Worm (Caenorhabditis elegans) whole organism, early embryonic: ENCODE results near the gene H39E23.2.

Experiments
- B0310.2 ChIP-seq: sonication (generic microtip); optimal IDR thresholded peaks from 2 replicates; lab custom pipeline; 2016; ENCODE audit warnings: mild to moderate bottlenecking, missing genetic modification characterization, missing compliant biosample characterization
- F13C5.2 ChIP-seq: sonication (generic microtip); optimal IDR thresholded peaks from 2 replicates; lab custom pipeline; 2017; ENCODE audit warnings: mild to moderate bottlenecking, missing genetic modification characterization, inconsistent platforms, missing compliant biosample characterization
- aly-1 ChIP-seq: sonication (generic microtip); optimal IDR thresholded peaks from 2 replicates; lab custom pipeline; 2016; ENCODE audit warnings: missing genetic modification characterization, missing compliant biosample characterization
- ama-1 ChIP-seq: fragments of 150-350 bp; optimal IDR thresholded peaks from 2 replicates; lab custom pipeline; 2014
- ceh-13 ChIP-seq: fragments of 200-800 bp; sonication (Bioruptor generic); optimal IDR thresholded peaks from 2 replicates; lab custom pipeline; 2018; ENCODE audit warnings: mild to moderate bottlenecking, missing genetic modification characterization, missing compliant biosample characterization
- ceh-36 ChIP-seq: sonication (generic microtip); optimal IDR thresholded peaks from 2 replicates; lab custom pipeline; 2016; ENCODE audit warnings: missing genetic modification characterization, inconsistent platforms, missing compliant biosample characterization
- ets-7 ChIP-seq: sonication (generic microtip); optimal IDR thresholded peaks from 2 replicates; lab custom pipeline; 2016; ENCODE audit warnings: missing genotype, missing genetic modification characterization, missing compliant biosample characterization
- flt-1 ChIP-seq: fragments of 200-800 bp; sonication (Bioruptor generic); IDR thresholded peaks from 2 replicates; pipeline ENCODE4 v1.3.6; 2022; ENCODE audit warnings: missing genetic modification characterization, missing compliant biosample characterization
- hmbx-1 ChIP-seq: sonication (generic microtip); optimal IDR thresholded peaks from 2 replicates; lab custom pipeline; 2016; ENCODE audit warnings: mild to moderate bottlenecking, missing genetic modification characterization, missing compliant biosample characterization
- hmg-4 ChIP-seq: fragments of 200-800 bp; sonication (Bioruptor generic); optimal IDR thresholded peaks from 2 replicates; lab custom pipeline; 2018; ENCODE audit warnings: mild to moderate bottlenecking, missing genetic modification characterization, missing compliant biosample characterization
- hnd-1 ChIP-seq: sonication (generic microtip); optimal IDR thresholded peaks from 2 replicates; lab custom pipeline; 2016; ENCODE audit warnings: missing genetic modification characterization, missing compliant biosample characterization
- pes-1 ChIP-seq: fragments of 200-800 bp; sonication (Bioruptor generic); IDR thresholded peaks from 2 replicates; pipeline ENCODE4 v1.3.6; 2022; ENCODE audit warnings: missing genetic modification reagents, missing genetic modification characterization, missing compliant biosample characterization
- scrt-1 ChIP-seq: fragments of 200-800 bp; sonication (Bioruptor generic); IDR thresholded peaks from 2 replicates; pipeline ENCODE4 v1.3.6; 2022; ENCODE audit warnings: missing genetic modification characterization, missing compliant biosample characterization
- sea-1 ChIP-seq: fragments of 200-800 bp; sonication (Bioruptor generic); conservative IDR thresholded peaks from 2 replicates; pipeline ENCODE4 v1.3.6; 2022; ENCODE audit warnings: missing genetic modification characterization, missing compliant biosample characterization
- tbx-11 ChIP-seq: fragments of 200-800 bp; sonication (Bioruptor generic); IDR thresholded peaks from 2 replicates; pipeline ENCODE4 v1.3.6; 2022; ENCODE audit warnings: missing genetic modification characterization, missing compliant biosample characterization
- tbx-37 ChIP-seq: fragments of 200-800 bp; sonication (Bioruptor generic); conservative IDR thresholded peaks from 2 replicates; pipeline ENCODE4 v1.3.6; 2022; ENCODE audit warnings: missing genetic modification reagents, missing genetic modification characterization, missing compliant biosample characterization
- tra-4 ChIP-seq: sonication (generic microtip); optimal IDR thresholded peaks from 2 replicates; lab custom pipeline; 2017; ENCODE audit warnings: missing genetic modification characterization, missing compliant biosample characterization

Gene H39E23.2

ce11 chrV:14150966-14151365 lies 40.8 kb downstream of the H39E23.2 start:
- TF ChIP-seq aly-1, result no peak
- TF ChIP-seq B0310.2 (tag; lab: Kevin White, UChicago), result no peak
- no peak for TF ChIP-seq ceh-13 (GFP tag; lab: Kevin White, UChicago)
- no peak for TF ChIP-seq tra-4 (tag; lab: Kevin White, UChicago)
- no peak for TF ChIP-seq flt-1 (GFP tag; lab: Robert Waterston, UW)
- no peak for TF ChIP-seq scrt-1 (GFP tag; lab: Robert Waterston, UW)

ce11 chrV:14153615-14154014 lies 43.5 kb downstream of the H39E23.2 start:
- TF ChIP-seq flt-1 (GFP tag; lab: Robert Waterston, UW) (no peak), tbx-37 (GFP tag; lab: Robert Waterston, UW) (no peak), aly-1 (no peak), ama-1 (lab: Kevin White, UChicago) (no peak), tra-4 (tag; lab: Kevin White, UChicago) (no peak)

- TF ChIP-seq aly-1 (no peak), pes-1 (GFP tag; lab: Robert Waterston, UW) (no peak), tbx-11 (GFP tag; lab: Robert Waterston, UW) (no peak), hnd-1 (tag; lab: Kevin White, UChicago) (no peak), scrt-1 (GFP tag; lab: Robert Waterston, UW) (no peak), hmbx-1 (tag; lab: Kevin White, UChicago) (no peak), ceh-36 (tag; lab: Kevin White, UChicago) (no peak), flt-1 (GFP tag; lab: Robert Waterston, UW) (no peak), tbx-37 (GFP tag; lab: Robert Waterston, UW) (no peak), F13C5.2 (tag; lab: Kevin White, UChicago) (no peak), ceh-13 (GFP tag; lab: Kevin White, UChicago) (no peak), tra-4 (tag; lab: Kevin White, UChicago) (no peak), hmg-4 (GFP tag; lab: Kevin White, UChicago) (no peak), ama-1 (lab: Kevin White, UChicago) (no peak)
Measured at ce11 chrV:14156468-14156867, 46.3 kb downstream of the H39E23.2 start, which contains the start of gene AH10.2. Gene AH10.2, plus strand, starts transcription at chrV:14156768.

- TF ChIP-seq F13C5.2 (tag; lab: Kevin White, UChicago), result no peak
- TF ChIP-seq hmg-4 (GFP tag; lab: Kevin White, UChicago), result no peak
- no peak for TF ChIP-seq ceh-13 (GFP tag; lab: Kevin White, UChicago)
- TF ChIP-seq tra-4 (tag; lab: Kevin White, UChicago), result no peak
- TF ChIP-seq hmbx-1 (tag; lab: Kevin White, UChicago), result no peak
- no peak for TF ChIP-seq tbx-37 (GFP tag; lab: Robert Waterston, UW)
- no peak for TF ChIP-seq scrt-1 (GFP tag; lab: Robert Waterston, UW)
- no peak for TF ChIP-seq tbx-11 (GFP tag; lab: Robert Waterston, UW)
- no peak for TF ChIP-seq flt-1 (GFP tag; lab: Robert Waterston, UW)
- TF ChIP-seq aly-1, result no peak
- no peak for TF ChIP-seq ets-7 (tag; lab: Kevin White, UChicago)
- TF ChIP-seq ama-1 (lab: Kevin White, UChicago), result no peak
- TF ChIP-seq hnd-1 (tag; lab: Kevin White, UChicago), result no peak
- no peak for TF ChIP-seq sea-1 (GFP tag; lab: Robert Waterston, UW)
- no peak for TF ChIP-seq B0310.2 (tag; lab: Kevin White, UChicago)
- TF ChIP-seq ceh-36 (tag; lab: Kevin White, UChicago), result no peak
Measured at ce11 chrV:14160698-14161097, 50.6 kb downstream of the H39E23.2 start, which contains the start of gene cest-1.2. Gene cest-1.2, minus strand, starts transcription at chrV:14160862.
